Worm (Caenorhabditis elegans) whole organism, L4 larva: ENCODE data around the gene fbxa-88.
A peak's percentile ranks its signal among the peaks of the same experiment; 100 is the strongest.

Experiments
- D1046.2 ChIP-seq: fragments of 200-800 bp; sonication (Bioruptor generic); IDR thresholded peaks from 2 replicates; pipeline ENCODE4 v1.3.6; 2022; ENCODE audit warnings: missing genetic modification characterization, missing compliant biosample characterization
- F26F4.8 ChIP-seq: fragments of 200-800 bp; sonication (Bioruptor generic); conservative IDR thresholded peaks from 2 replicates; pipeline ENCODE4 v1.3.6; 2022; ENCODE audit warnings: missing genetic modification characterization, missing compliant biosample characterization
- F37D6.2 ChIP-seq: sonication (generic microtip); optimal IDR thresholded peaks from 2 replicates; lab custom pipeline; 2016; ENCODE audit warnings: mild to moderate bottlenecking, missing genetic modification characterization, missing compliant biosample characterization
- T26A8.4 ChIP-seq: fragments of 200-800 bp; sonication (Bioruptor generic); IDR thresholded peaks from 2 replicates; pipeline ENCODE4 v1.3.6; 2022; ENCODE audit warnings: missing genetic modification characterization, missing compliant biosample characterization
- Y48G9A.11 ChIP-seq: fragments of 200-800 bp; sonication (Bioruptor generic); IDR thresholded peaks from 2 replicates; pipeline ENCODE4 v1.3.6; 2022; ENCODE audit warnings: missing genetic modification reagents, missing genetic modification characterization, missing compliant biosample characterization
- aha-1 ChIP-seq: fragments of 150-350 bp; peaks from one replicate; lab custom pipeline; 2014; ENCODE audit warnings: missing biosample characterization, missing genetic modification characterization
- ama-1 ChIP-seq: fragments of 150-350 bp; optimal IDR thresholded peaks from 2 replicates; lab custom pipeline; 2014; ENCODE audit warnings: inconsistent platforms, mixed read lengths
- ceh-28 ChIP-seq: fragments of 150-350 bp; optimal IDR thresholded peaks from 2 replicates; lab custom pipeline; 2014; ENCODE audit warnings: missing biosample characterization, missing genetic modification reagents, missing genetic modification characterization
- ceh-44 ChIP-seq: fragments of 200-800 bp; sonication (Bioruptor generic); IDR thresholded peaks from 2 replicates; pipeline ENCODE4 v1.3.6; 2022; ENCODE audit warnings: missing genetic modification reagents, missing genetic modification characterization, missing compliant biosample characterization
- ceh-82 ChIP-seq: sonication (generic microtip); optimal IDR thresholded peaks from 2 replicates; lab custom pipeline; 2017; ENCODE audit warnings: missing biosample characterization, missing genetic modification characterization
- ces-1 ChIP-seq: fragments of 150-350 bp; sonication (generic microtip); optimal IDR thresholded peaks from 4 replicates; lab custom pipeline; 2014; ENCODE audit warnings: missing biosample characterization, missing genetic modification reagents, missing genetic modification characterization
- ctbp-1 ChIP-seq: fragments of 200-800 bp; sonication (Bioruptor generic); IDR thresholded peaks from 2 replicates; pipeline ENCODE4 v1.3.6; 2022; ENCODE audit warnings: missing genetic modification reagents, missing genetic modification characterization, missing compliant biosample characterization
- daf-16 ChIP-seq, 3 experiments: sonication (generic microtip); optimal IDR thresholded peaks; 2 replicates each; lab custom pipeline; 2016 to 2017; ENCODE audit warnings: missing genetic modification characterization in 3 of 3, missing genetic modification reagents in 3 of 3, mild to moderate bottlenecking in 2 of 3, missing compliant biosample characterization in 2 of 3, missing biosample characterization in 1 of 3, moderate library complexity in 1 of 3
- duxl-1 ChIP-seq: sonication (generic microtip); optimal IDR thresholded peaks from 2 replicates; lab custom pipeline; 2016; ENCODE audit warnings: mild to moderate bottlenecking, missing genetic modification characterization, moderate library complexity, missing compliant biosample characterization; ENCODE audit not compliant: poor library complexity
- dve-1 ChIP-seq: sonication (generic microtip); optimal IDR thresholded peaks from 2 replicates; lab custom pipeline; 2017; ENCODE audit warnings: antibody characterized with exemption, mild to moderate bottlenecking, missing genetic modification characterization, missing compliant biosample characterization; ENCODE audit not compliant: insufficient read depth
- fkh-10 ChIP-seq: fragments of 150-350 bp; optimal IDR thresholded peaks from 2 replicates; lab custom pipeline; 2014; ENCODE audit warnings: missing biosample characterization, missing genetic modification reagents, missing genetic modification characterization
- fos-1 ChIP-seq: fragments of 150-350 bp; optimal IDR thresholded peaks from 2 replicates; lab custom pipeline; 2014; ENCODE audit warnings: missing biosample characterization, missing genetic modification characterization
- hif-1 ChIP-seq, 2 experiments: sonication (generic microtip); optimal IDR thresholded peaks; 2 replicates each; lab custom pipeline; 2016 to 2017; ENCODE audit warnings: missing compliant biosample characterization in 2 of 2, missing genetic modification characterization in 2 of 2, missing genetic modification reagents in 2 of 2, missing genotype in 2 of 2, mild to moderate bottlenecking in 1 of 2
- lin-13 ChIP-seq: fragments of 150-350 bp; optimal IDR thresholded peaks from 2 replicates; lab custom pipeline; 2014; ENCODE audit warnings: missing biosample characterization, missing genetic modification reagents, missing genetic modification characterization
- lin-29 ChIP-seq: fragments of 200-800 bp; sonication (Bioruptor generic); IDR thresholded peaks from 2 replicates; pipeline ENCODE4 v1.3.6; 2022; ENCODE audit warnings: missing genetic modification reagents, missing genetic modification characterization, missing compliant biosample characterization
- lin-39 ChIP-seq: fragments of 150-350 bp; optimal IDR thresholded peaks from 2 replicates; lab custom pipeline; 2014; ENCODE audit warnings: missing biosample characterization, missing genetic modification reagents, missing genetic modification characterization
- lsy-2 ChIP-seq, 2 experiments: fragments of 150-350 bp in 1 of 2; sonication (generic microtip) in 1 of 2; optimal IDR thresholded peaks; 2 replicates each; lab custom pipeline; 2014 to 2017; ENCODE audit warnings: missing biosample characterization in 2 of 2, missing genetic modification characterization in 2 of 2
- madf-9 ChIP-seq: fragments of 200-800 bp; sonication (Bioruptor generic); conservative IDR thresholded peaks from 2 replicates; pipeline ENCODE4 v1.3.6; 2022; ENCODE audit warnings: missing genetic modification reagents, missing genetic modification characterization, missing compliant biosample characterization
- mdl-1 ChIP-seq, 2 experiments: fragments of 150-350 bp in 1 of 2; sonication (generic microtip) in 1 of 2; optimal IDR thresholded peaks; 2 replicates each; lab custom pipeline; 2014 to 2017; ENCODE audit warnings: missing biosample characterization in 2 of 2, missing genetic modification characterization in 2 of 2
- mdt-29 ChIP-seq: fragments of 200-800 bp; sonication (Bioruptor generic); IDR thresholded peaks from 2 replicates; pipeline ENCODE4 v1.3.6; 2022; ENCODE audit warnings: missing genetic modification reagents, missing genetic modification characterization, missing compliant biosample characterization
- mxl-2 ChIP-seq: fragments of 200-800 bp; sonication (Bioruptor generic); conservative IDR thresholded peaks from 2 replicates; pipeline ENCODE4 v1.3.6; 2022; ENCODE audit warnings: missing genetic modification reagents, missing genetic modification characterization, missing compliant biosample characterization
- mxl-3 ChIP-seq: fragments of 200-800 bp; sonication (Bioruptor generic); optimal IDR thresholded peaks from 2 replicates; lab custom pipeline; 2018; ENCODE audit warnings: mild to moderate bottlenecking, missing genetic modification characterization, missing compliant biosample characterization
- nhr-11 ChIP-seq: fragments of 150-350 bp; optimal IDR thresholded peaks from 2 replicates; lab custom pipeline; 2014; ENCODE audit warnings: missing biosample characterization, missing genetic modification characterization
- nhr-28 ChIP-seq: fragments of 150-350 bp; optimal IDR thresholded peaks from 2 replicates; lab custom pipeline; 2014; ENCODE audit warnings: missing biosample characterization, missing genetic modification characterization
- nhr-77 ChIP-seq: fragments of 150-350 bp; optimal IDR thresholded peaks from 2 replicates; lab custom pipeline; 2014; ENCODE audit warnings: missing biosample characterization, missing genetic modification characterization
- rbr-2 ChIP-seq: sonication (generic microtip); optimal IDR thresholded peaks from 2 replicates; lab custom pipeline; 2016; ENCODE audit warnings: missing genotype, missing genetic modification characterization, missing compliant biosample characterization
- sdz-12 ChIP-seq: fragments of 200-800 bp; sonication (Bioruptor generic); optimal IDR thresholded peaks from 2 replicates; lab custom pipeline; 2018; ENCODE audit warnings: mild to moderate bottlenecking, missing genetic modification characterization, missing compliant biosample characterization
- set-16 ChIP-seq: fragments of 200-800 bp; sonication (Bioruptor generic); IDR thresholded peaks from 2 replicates; pipeline ENCODE4 v1.3.6; 2022; ENCODE audit warnings: missing genetic modification reagents, missing genetic modification characterization, missing compliant biosample characterization
- skn-1 ChIP-seq: fragments of 150-350 bp; optimal IDR thresholded peaks from 2 replicates; lab custom pipeline; 2014; ENCODE audit warnings: missing biosample characterization, missing genetic modification characterization
- snpc-1.2 ChIP-seq: fragments of 200-800 bp; sonication (Bioruptor generic); IDR thresholded peaks from 2 replicates; pipeline ENCODE4 v1.3.6; 2022; ENCODE audit warnings: missing genetic modification reagents, missing genetic modification characterization, missing compliant biosample characterization
- tag-97 ChIP-seq: fragments of 200-800 bp; sonication (Bioruptor generic); IDR thresholded peaks from 2 replicates; pipeline ENCODE4 v1.3.6; 2022; ENCODE audit warnings: missing genetic modification characterization, missing compliant biosample characterization
- unc-130 ChIP-seq: sonication (generic microtip); optimal IDR thresholded peaks from 2 replicates; lab custom pipeline; 2016; ENCODE audit warnings: missing genetic modification reagents, missing genetic modification characterization, missing compliant biosample characterization
- unc-62 ChIP-seq, 3 experiments: fragments of 150-350 bp in 1 of 3; sonication (generic microtip); optimal IDR thresholded peaks in 2 of 3; peaks in 1 of 3; 1 replicate in 1 of 3; 2 replicates in 2 of 3; lab custom pipeline; 2014 to 2017; ENCODE audit warnings: missing biosample characterization in 3 of 3, missing genetic modification characterization in 3 of 3, missing genetic modification reagents in 3 of 3, missing genotype in 1 of 3
- zag-1 ChIP-seq: fragments of 150-350 bp; optimal IDR thresholded peaks from 2 replicates; lab custom pipeline; 2014; ENCODE audit warnings: missing biosample characterization, missing genetic modification characterization
- zfp-2 ChIP-seq: sonication (generic microtip); optimal IDR thresholded peaks from 2 replicates; lab custom pipeline; 2016; ENCODE audit warnings: mild to moderate bottlenecking, missing genetic modification characterization, missing compliant biosample characterization
- zip-11 ChIP-seq: fragments of 200-800 bp; sonication (Bioruptor generic); IDR thresholded peaks from 2 replicates; pipeline ENCODE4 v1.3.6; 2022; ENCODE audit warnings: missing genetic modification characterization, missing compliant biosample characterization

fbxa-88 gene

DNA sequence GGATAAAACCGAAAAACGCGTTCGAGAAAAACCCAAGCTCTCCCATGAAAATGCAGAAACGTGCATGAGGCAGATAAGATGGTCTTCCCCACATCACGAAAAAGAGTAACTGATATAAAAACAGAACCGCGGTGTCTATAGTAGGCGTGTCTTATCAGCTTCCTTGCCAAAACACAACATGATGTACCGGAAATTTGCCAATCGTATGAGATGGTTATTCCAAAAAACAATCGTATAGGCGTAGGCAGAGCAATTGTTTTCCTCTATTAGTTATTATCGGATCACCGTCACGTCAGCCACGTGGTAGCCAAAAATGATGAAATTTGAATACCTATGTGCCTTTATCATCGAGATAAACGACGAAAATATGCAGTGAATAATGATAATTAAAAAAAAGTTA lies 43.5 kb downstream of the fbxa-88 start, which contains the start of gene str-7:
Gene str-7, minus strand, starts transcription at position 101 of the 400 bp plus-strand sequence.
- TF ChIP-seq nhr-28 (tag; lab: Kevin White, UChicago) (no peak), madf-9 (GFP tag; lab: Robert Waterston, UW) (no peak), ceh-28 (tag; lab: Kevin White, UChicago) (no peak), zfp-2 (tag; lab: Kevin White, UChicago) (no peak), set-16 (GFP tag; lab: Robert Waterston, UW) (no peak), hif-1 (tag; optimal IDR thresholded peaks at IDR 0.05; lab: Kevin White, UChicago) (no peak), ama-1 (lab: Kevin White, UChicago) (no peak), lsy-2 (tag; optimal IDR thresholded peaks at IDR 0.05; lab: Kevin White, UChicago) (no peak), rbr-2 (tag; lab: Kevin White, UChicago) (no peak), snpc-1.2 (GFP tag; lab: Robert Waterston, UW) (no peak), F26F4.8 (GFP tag; lab: Robert Waterston, UW) (no peak), ctbp-1 (no peak), skn-1 (tag; lab: Kevin White, UChicago) (no peak), mxl-2 (GFP tag; lab: Robert Waterston, UW) (no peak), mdt-29 (no peak), ces-1 (GFP tag; lab: Kevin White, UChicago) (no peak), T26A8.4 (GFP tag; lab: Robert Waterston, UW) (no peak)

DNA sequence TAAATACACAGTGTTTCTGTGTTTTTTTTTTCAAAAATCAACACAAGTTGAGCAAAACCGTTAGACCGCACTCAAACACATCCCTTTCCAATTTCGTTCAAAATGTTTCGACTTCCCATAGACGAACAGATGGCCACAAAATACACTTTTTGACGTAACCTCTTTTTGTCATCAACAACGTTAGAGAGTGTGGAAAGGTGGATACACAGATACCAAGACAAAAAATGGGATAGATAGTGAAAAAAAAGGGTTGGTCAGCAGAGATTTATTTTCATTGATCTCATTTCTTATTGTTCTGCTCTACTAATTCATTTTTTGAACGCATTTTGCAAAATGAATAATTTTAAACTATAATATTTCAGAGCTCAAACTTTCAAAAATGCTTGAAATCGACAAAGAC lies 48.1 kb downstream of the fbxa-88 start:
- TF ChIP-seq F37D6.2 (no peak), lin-39 (no peak), ceh-82 (tag; lab: Kevin White, UChicago) (no peak), duxl-1 (no peak), dve-1 (tag; lab: Kevin White, UChicago) (peak; percentile 11), Y48G9A.11 (GFP tag; lab: Robert Waterston, UW) (no peak), ceh-44 (GFP tag; lab: Robert Waterston, UW) (no peak), fos-1 (tag; lab: Kevin White, UChicago) (no peak), daf-16 (GFP tag; optimal IDR thresholded peaks at IDR 0.05; lab: Kevin White, UChicago) (no peak), daf-16 (tag; optimal IDR thresholded peaks at IDR 0.05; lab: Kevin White, UChicago) (peak; percentile 66), unc-62 (GFP tag; optimal IDR thresholded peaks at IDR 0.05 in 1 of 2; lab: Kevin White, UChicago) (peak in 1 of 2 experiments; percentile 94), unc-62 (tag; optimal IDR thresholded peaks at IDR 0.05; lab: Kevin White, UChicago) (no peak), lin-13 (GFP tag; lab: Kevin White, UChicago) (no peak), nhr-77 (tag; lab: Kevin White, UChicago) (no peak), zip-11 (GFP tag; lab: Robert Waterston, UW) (no peak), unc-130 (GFP tag; lab: Kevin White, UChicago) (no peak), sdz-12 (GFP tag; lab: Kevin White, UChicago) (no peak), hif-1 (tag; optimal IDR thresholded peaks at IDR 0.05; lab: Kevin White, UChicago) (no peak), tag-97 (GFP tag; lab: Robert Waterston, UW) (no peak), nhr-11 (no peak), rbr-2 (tag; lab: Kevin White, UChicago) (no peak), madf-9 (GFP tag; lab: Robert Waterston, UW) (no peak), ama-1 (lab: Kevin White, UChicago) (no peak), aha-1 (tag; lab: Kevin White, UChicago) (no peak), D1046.2 (no peak), zag-1 (tag; lab: Kevin White, UChicago) (no peak), nhr-28 (tag; lab: Kevin White, UChicago) (peak; percentile 97), fkh-10 (GFP tag; lab: Kevin White, UChicago) (no peak), mxl-3 (GFP tag; lab: Kevin White, UChicago) (no peak), mdl-1 (tag; optimal IDR thresholded peaks at IDR 0.05; lab: Kevin White, UChicago) (no peak), lin-29 (GFP tag; lab: Robert Waterston, UW) (no peak)
- TF ChIP-seq, all 104 proteins: peak for 4
